Fruit fly (Drosophila melanogaster) whole organism, embryonic: Measurements from ENCODE around the gene ca.

Experiments
- CG14860 ChIP-seq: fragments of 200-800 bp; sonication (Bioruptor generic); IDR thresholded peaks from 3 replicates; pipeline ENCODE4 v1.3.6; 2022; ENCODE audit warnings: missing biosample characterization, missing genetic modification characterization; ENCODE audit not compliant: partially characterized antibody
- CG17359 ChIP-seq: fragments of 200-800 bp; sonication (Bioruptor generic); optimal IDR thresholded peaks from 3 replicates; lab custom pipeline; 2018; ENCODE audit warnings: missing biosample characterization, mild to moderate bottlenecking, missing genetic modification characterization, moderate library complexity
- CG17612 ChIP-seq: fragments of 200-800 bp; sonication (Bioruptor generic); IDR thresholded peaks from 2 replicates; pipeline ENCODE4 v1.3.6; 2022; ENCODE audit warnings: missing biosample characterization, missing genetic modification characterization
- CG2129 ChIP-seq: fragments of 200-800 bp; sonication (Bioruptor generic); IDR thresholded peaks from 2 replicates; pipeline ENCODE4 v1.3.6; 2022; ENCODE audit warnings: missing biosample characterization, missing genetic modification characterization; ENCODE audit not compliant: partially characterized antibody
- CG30020 ChIP-seq: fragments of 200-800 bp; optimal IDR thresholded peaks from 2 replicates; lab custom pipeline; 2019; ENCODE audit warnings: missing biosample characterization, mild to moderate bottlenecking, missing genetic modification characterization, moderate library complexity
- CG31388 ChIP-seq: fragments of 200-800 bp; sonication (Bioruptor generic); optimal IDR thresholded peaks from 2 replicates; lab custom pipeline; 2016; ENCODE audit warnings: missing biosample characterization, missing genetic modification characterization
- CG3163 ChIP-seq: fragments of 200-800 bp; sonication (Bioruptor generic); optimal IDR thresholded peaks from 3 replicates; lab custom pipeline; 2016; ENCODE audit warnings: missing biosample characterization, missing genetic modification characterization
- CG5953 ChIP-seq: fragments of 200-800 bp; sonication (Bioruptor generic); IDR thresholded peaks from 2 replicates; pipeline ENCODE4 v1.3.6; 2022; ENCODE audit warnings: missing biosample characterization, missing genetic modification characterization
- CG6791 ChIP-seq: fragments of 200-800 bp; sonication (Bioruptor generic); IDR thresholded peaks from 3 replicates; pipeline ENCODE4 v1.3.6; 2022; ENCODE audit warnings: missing biosample characterization, missing genetic modification characterization; ENCODE audit not compliant: partially characterized antibody
- CG7963 ChIP-seq: fragments of 200-800 bp; sonication (Bioruptor generic); IDR thresholded peaks from 3 replicates; pipeline ENCODE4 v1.3.6; 2022; ENCODE audit warnings: missing biosample characterization, missing genetic modification characterization; ENCODE audit not compliant: partially characterized antibody
- CG9932 ChIP-seq: fragments of 200-800 bp; sonication (Bioruptor generic); IDR thresholded peaks from 2 replicates; pipeline ENCODE4 v1.3.6; 2022; ENCODE audit warnings: missing biosample characterization, missing genetic modification characterization
- CHES-1-like ChIP-seq: fragments of 200-800 bp; sonication (Bioruptor generic); optimal IDR thresholded peaks from 2 replicates; lab custom pipeline; 2016; ENCODE audit warnings: missing biosample characterization, missing genetic modification characterization
- Doc3 ChIP-seq: fragments of 200-800 bp; sonication (Bioruptor generic); IDR thresholded peaks from 3 replicates; pipeline ENCODE4 v1.3.6; 2022; ENCODE audit warnings: missing biosample characterization, missing genetic modification characterization; ENCODE audit not compliant: partially characterized antibody
- Dref ChIP-seq: fragments of 200-800 bp; sonication (Bioruptor generic); IDR thresholded peaks from 2 replicates; pipeline ENCODE4 v1.3.6; 2022; ENCODE audit warnings: missing biosample characterization, missing genetic modification characterization
- Ets65A ChIP-seq: fragments of 200-800 bp; sonication (Bioruptor generic); peaks from one replicate; lab custom pipeline; 2016; ENCODE audit warnings: missing biosample characterization, missing genetic modification characterization
- Hsf ChIP-seq: fragments of 200-800 bp; sonication (Bioruptor generic); optimal IDR thresholded peaks from 3 replicates; lab custom pipeline; 2016; ENCODE audit warnings: missing biosample characterization, missing genetic modification characterization
- MBD-R2 ChIP-seq: fragments of 200-800 bp; sonication (Bioruptor generic); IDR thresholded peaks from 2 replicates; pipeline ENCODE4 v1.3.6; 2022; ENCODE audit warnings: missing biosample characterization, missing genetic modification characterization
- Med ChIP-seq: fragments of 200-800 bp; sonication (Bioruptor generic); peaks from one replicate; lab custom pipeline; 2016; ENCODE audit warnings: missing biosample characterization, missing genetic modification characterization, mild to moderate bottlenecking, inconsistent platforms, moderate library complexity
- Myb ChIP-seq: fragments of 200-800 bp; sonication (Bioruptor generic); optimal IDR thresholded peaks from 2 replicates; lab custom pipeline; 2016; ENCODE audit warnings: missing biosample characterization, missing genetic modification characterization
- Nf-YC ChIP-seq: fragments of 200-800 bp; optimal IDR thresholded peaks from 3 replicates; lab custom pipeline; 2019; ENCODE audit warnings: missing biosample characterization, mild to moderate bottlenecking, missing genetic modification characterization, moderate library complexity
- Opbp ChIP-seq: fragments of 200-800 bp; sonication (Bioruptor generic); IDR thresholded peaks from 3 replicates; pipeline ENCODE4 v1.3.6; 2022; ENCODE audit warnings: missing biosample characterization, missing genetic modification characterization; ENCODE audit not compliant: partially characterized antibody
- PHDP ChIP-seq: fragments of 200-800 bp; sonication (Bioruptor generic); optimal IDR thresholded peaks from 3 replicates; lab custom pipeline; 2018; ENCODE audit warnings: missing biosample characterization, mild to moderate bottlenecking, missing genetic modification characterization, moderate library complexity
- Rfx ChIP-seq: fragments of 200-800 bp; sonication (Bioruptor generic); IDR thresholded peaks from 2 replicates; pipeline ENCODE4 v1.3.6; 2022; ENCODE audit warnings: missing biosample characterization, missing genetic modification characterization
- ap ChIP-seq: fragments of 200-800 bp; sonication (Bioruptor generic); IDR thresholded peaks from 2 replicates; pipeline ENCODE4 v1.3.6; 2022; ENCODE audit warnings: missing biosample characterization, missing genetic modification characterization
- ato ChIP-seq: fragments of 200-800 bp; sonication (Bioruptor generic); IDR thresholded peaks from 2 replicates; pipeline ENCODE4 v1.3.6; 2022; ENCODE audit warnings: missing biosample characterization, missing genetic modification characterization; ENCODE audit not compliant: partially characterized antibody
- bcd ChIP-seq: fragments of 200-800 bp; sonication (Bioruptor generic); optimal IDR thresholded peaks from 2 replicates; lab custom pipeline; 2017; ENCODE audit warnings: missing biosample characterization, mild to moderate bottlenecking, missing genetic modification characterization
- corto ChIP-seq: fragments of 200-800 bp; sonication (Bioruptor generic); optimal IDR thresholded peaks from 2 replicates; lab custom pipeline; 2016; ENCODE audit warnings: missing biosample characterization, mild to moderate bottlenecking, missing genetic modification characterization, moderate library complexity
- dysf ChIP-seq: fragments of 200-800 bp; sonication (Bioruptor generic); IDR thresholded peaks from 3 replicates; pipeline ENCODE4 v1.3.6; 2022; ENCODE audit warnings: missing biosample characterization, missing genetic modification characterization
- gcm ChIP-seq: fragments of 200-800 bp; sonication (Bioruptor generic); optimal IDR thresholded peaks from 2 replicates; lab custom pipeline; 2019; ENCODE audit warnings: missing biosample characterization, mild to moderate bottlenecking, missing genetic modification characterization, moderate library complexity
- hbn ChIP-seq: fragments of 200-800 bp; sonication (Bioruptor generic); IDR thresholded peaks from 2 replicates; pipeline ENCODE4 v1.3.6; 2022; ENCODE audit warnings: missing biosample characterization, missing genetic modification characterization; ENCODE audit not compliant: partially characterized antibody
- lbe ChIP-seq: fragments of 200-800 bp; sonication (Bioruptor generic); optimal IDR thresholded peaks from 2 replicates; lab custom pipeline; 2016; ENCODE audit warnings: missing biosample characterization, mild to moderate bottlenecking, missing genetic modification characterization
- lola ChIP-seq, 3 experiments: fragments of >200 bp in 2 of 3; fragments of 200-800 bp in 1 of 3; sonication (Bioruptor generic) in 1 of 3; optimal IDR thresholded peaks; 2 replicates each; lab custom pipeline; 2017 to 2019; ENCODE audit warnings: missing biosample characterization in 3 of 3, missing genetic modification characterization in 3 of 3, mild to moderate bottlenecking in 1 of 3, moderate library complexity in 1 of 3
- mam ChIP-seq: fragments of 200-800 bp; sonication (Bioruptor generic); optimal IDR thresholded peaks from 3 replicates; lab custom pipeline; 2016; ENCODE audit warnings: missing biosample characterization, missing genetic modification characterization
- mld ChIP-seq: fragments of 200-800 bp; sonication (Bioruptor generic); IDR thresholded peaks from 3 replicates; pipeline ENCODE4 v1.3.6; 2022; ENCODE audit warnings: missing biosample characterization, missing genetic modification characterization; ENCODE audit not compliant: partially characterized antibody
- nerfin-1 ChIP-seq: fragments of 200-800 bp; sonication (Bioruptor generic); optimal IDR thresholded peaks from 3 replicates; lab custom pipeline; 2019; ENCODE audit warnings: missing biosample characterization, mild to moderate bottlenecking, missing genetic modification characterization, moderate library complexity
- pfk ChIP-seq: fragments of 200-800 bp; sonication (Bioruptor generic); optimal IDR thresholded peaks from 2 replicates; lab custom pipeline; 2018; ENCODE audit warnings: missing biosample characterization, mild to moderate bottlenecking, missing genetic modification characterization, moderate library complexity
- pzg ChIP-seq: fragments of 200-800 bp; sonication (Bioruptor generic); optimal IDR thresholded peaks from 3 replicates; lab custom pipeline; 2018; ENCODE audit warnings: missing biosample characterization, mild to moderate bottlenecking, missing genetic modification characterization, moderate library complexity
- slbo ChIP-seq: fragments of 200-800 bp; sonication (Bioruptor generic); IDR thresholded peaks from 2 replicates; pipeline ENCODE4 v1.3.6; 2022; ENCODE audit warnings: missing biosample characterization, missing genetic modification characterization
- sna ChIP-seq: fragments of 200-800 bp; sonication (Bioruptor generic); IDR thresholded peaks from 2 replicates; pipeline ENCODE4 v1.3.6; 2022; ENCODE audit warnings: missing biosample characterization, missing genetic modification characterization; ENCODE audit not compliant: partially characterized antibody
- sob ChIP-seq: fragments of 200-800 bp; sonication (Bioruptor generic); IDR thresholded peaks from 2 replicates; pipeline ENCODE4 v1.3.6; 2022; ENCODE audit warnings: missing biosample characterization, missing genetic modification characterization
- sug ChIP-seq: fragments of 200-800 bp; optimal IDR thresholded peaks from 2 replicates; lab custom pipeline; 2019; ENCODE audit warnings: missing biosample characterization, mild to moderate bottlenecking, missing genetic modification characterization, moderate library complexity
- tna ChIP-seq: fragments of 200-800 bp; sonication (Bioruptor generic); IDR thresholded peaks from 2 replicates; pipeline ENCODE4 v1.3.6; 2022; ENCODE audit warnings: missing biosample characterization, missing genetic modification characterization; ENCODE audit not compliant: partially characterized antibody
- twi ChIP-seq: fragments of 200-800 bp; optimal IDR thresholded peaks from 2 replicates; lab custom pipeline; 2019; ENCODE audit warnings: missing biosample characterization, mild to moderate bottlenecking, missing genetic modification characterization, moderate library complexity
- zf30C ChIP-seq: fragments of 200-800 bp; sonication (Bioruptor generic); optimal IDR thresholded peaks from 3 replicates; lab custom pipeline; 2018; ENCODE audit warnings: missing biosample characterization, mild to moderate bottlenecking, missing genetic modification characterization

Gene ca

dm6 chr3R:29834759-29835709 lies 28.4 kb downstream of the ca start, which contains the start of gene Atg16 (continued):
- TF ChIP-seq CG17359 (tag; lab: Kevin White, UChicago): no peak
- peak; percentile 84 for TF ChIP-seq Med (GFP tag; lab: Kevin White, UChicago)
- no peak for TF ChIP-seq CG30020 (tag; lab: Kevin White, UChicago)
- TF ChIP-seq CG3163 (GFP tag; lab: Kevin White, UChicago): no peak
- peak; percentile 85 for TF ChIP-seq CG2129
- TF ChIP-seq CG5953 (GFP tag; lab: Robert Waterston, UW): 0 out of 2 replicates have a peak, but pooled peaks have one; percentile 16
- TF ChIP-seq CG7963 (GFP tag; lab: Robert Waterston, UW): peak; percentile 91
- no peak for TF ChIP-seq CG17612
- no peak for TF ChIP-seq twi
- TF ChIP-seq corto (GFP tag; lab: Kevin White, UChicago): peak; percentile 19
- peak; percentile 46; the same call in 1 of the 2 replicates for TF ChIP-seq slbo (GFP tag; lab: Robert Waterston, UW)
- peak; percentile 95 for TF ChIP-seq Opbp (GFP tag; lab: Robert Waterston, UW)
- peak; percentile 76 for TF ChIP-seq hbn (GFP tag; lab: Robert Waterston, UW)
- TF ChIP-seq MBD-R2: peak; percentile 75
- TF ChIP-seq sob (GFP tag; lab: Robert Waterston, UW): 0 out of 2 replicates have a peak, but pooled peaks have one; percentile 9
- TF ChIP-seq lbe: peak; percentile 50
- no peak for TF ChIP-seq Nf-YC (tag; lab: Kevin White, UChicago)
- no peak for TF ChIP-seq zf30C (GFP tag; lab: Kevin White, UChicago)
- peak; percentile 92 for TF ChIP-seq Doc3 (GFP tag; lab: Robert Waterston, UW)
- peak; percentile 92 for TF ChIP-seq CG14860 (GFP tag; lab: Robert Waterston, UW)
- peak; percentile 38 for TF ChIP-seq pzg
- TF ChIP-seq Myb (GFP tag; lab: Kevin White, UChicago): peak; percentile 90
- TF ChIP-seq PHDP: no peak
- peak in 1 of 3 experiments; percentile 13 for TF ChIP-seq lola (GFP tag; optimal IDR thresholded peaks at IDR 0.05; lab: Kevin White, UChicago)
- peak; percentile 80 for TF ChIP-seq ato (GFP tag; lab: Robert Waterston, UW)
- peak; percentile 39; the same call in 1 of the 2 replicates for TF ChIP-seq Rfx (GFP tag; lab: Robert Waterston, UW)
- TF ChIP-seq CG9932: peak; percentile 48
- peak; percentile 80 for TF ChIP-seq tna
- TF ChIP-seq CG6791 (GFP tag; lab: Robert Waterston, UW): peak; percentile 96
- TF ChIP-seq mld (GFP tag; lab: Robert Waterston, UW): peak; percentile 93
- TF ChIP-seq, all 482 proteins: peak for 72

dm6 chr3R:29835710-29836049 lies 29.1 kb downstream of the ca start, which contains the start of gene Prtl99C:
Gene Prtl99C (plus strand): TSS chr3R:29835950.
- TF ChIP-seq gcm (GFP tag; lab: Kevin White, UChicago): no peak
- no peak for TF ChIP-seq MBD-R2
- TF ChIP-seq CG31388 (GFP tag; lab: Kevin White, UChicago): no peak
- TF ChIP-seq Hsf (GFP tag; lab: Kevin White, UChicago): no peak
- no peak for TF ChIP-seq Ets65A
- TF ChIP-seq pfk (GFP tag; lab: Kevin White, UChicago): no peak
- TF ChIP-seq ap (GFP tag; lab: Robert Waterston, UW): no peak
- no peak for TF ChIP-seq CHES-1-like (GFP tag; lab: Kevin White, UChicago)
- TF ChIP-seq mam (GFP tag; lab: Kevin White, UChicago): no peak
- TF ChIP-seq Dref: no peak
- no peak for TF ChIP-seq bcd (GFP tag; lab: Kevin White, UChicago)
- TF ChIP-seq CG30020 (tag; lab: Kevin White, UChicago): no peak
- no peak for TF ChIP-seq dysf
- TF ChIP-seq sug (tag; lab: Kevin White, UChicago): no peak
- TF ChIP-seq nerfin-1 (tag; lab: Kevin White, UChicago): no peak
- TF ChIP-seq sna (GFP tag; lab: Robert Waterston, UW): no peak
- TF ChIP-seq, all 482 proteins: peak for 0
